Fruit fly (Drosophila melanogaster): ENCODE measurements around the gene brv2.
A peak's percentile ranks its signal among the peaks of the same experiment; 100 is the strongest.

The brv2 gene

DNA sequence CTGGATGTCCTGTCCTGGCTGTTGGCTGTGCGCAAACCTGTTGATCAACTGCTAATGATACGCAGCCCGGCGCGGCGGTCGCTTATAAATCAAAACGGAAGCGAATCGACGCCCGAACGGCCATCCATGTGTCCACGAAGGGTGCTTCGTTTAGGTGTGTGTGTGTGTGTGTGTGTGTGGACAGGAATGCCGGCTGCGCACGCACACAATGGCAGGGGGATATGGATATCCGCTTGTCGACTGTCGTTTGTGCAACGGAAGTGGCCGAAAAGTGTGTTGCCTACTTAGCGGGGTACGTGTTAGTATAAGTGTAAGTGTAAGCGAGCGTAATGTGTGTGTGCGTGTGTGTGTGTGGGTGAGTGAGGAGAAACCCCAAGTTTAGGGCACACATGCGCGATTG lies 5.1 kb upstream of the brv2 start, which contains the start of gene Mip (continued):
- TF ChIP-seq GATAe (GFP tag; conservative IDR thresholded peaks at IDR 0.05), result no peak
- TF ChIP-seq danr (GFP tag; IDR thresholded peaks at IDR 0.05), result no peak
- no peak for TF ChIP-seq CG9876 (GFP tag; optimal IDR thresholded peaks at IDR 0.05)
- TF ChIP-seq cg (GFP tag; optimal IDR thresholded peaks at IDR 0.05), result peak; percentile 41
- TF ChIP-seq CG2199 (GFP tag; IDR thresholded peaks at IDR 0.05), result no peak
- TF ChIP-seq Hsf (GFP tag; optimal IDR thresholded peaks at IDR 0.05), result no peak
- no peak for TF ChIP-seq yki (optimal IDR thresholded peaks at IDR 0.05)
- TF ChIP-seq kay (GFP tag; optimal IDR thresholded peaks at IDR 0.05), result no peak
- no peak for TF ChIP-seq shn (GFP tag; optimal IDR thresholded peaks at IDR 0.05)
- no peak for TF ChIP-seq Hr3 (GFP tag; optimal IDR thresholded peaks at IDR 0.05)
- no peak for TF ChIP-seq Doc2 (GFP tag; IDR thresholded peaks at IDR 0.05)
- TF ChIP-seq pita (GFP tag; optimal IDR thresholded peaks at IDR 0.05), result no peak
- TF ChIP-seq CG18476 (GFP tag; optimal IDR thresholded peaks at IDR 0.05), result no peak
- TF ChIP-seq dmrt99B (tag; optimal IDR thresholded peaks at IDR 0.05), result no peak
- no peak for TF ChIP-seq Myb (GFP tag; optimal IDR thresholded peaks at IDR 0.05)
- TF ChIP-seq CkIIα-i1 (GFP tag; IDR thresholded peaks at IDR 0.05), result no peak
- no peak for TF ChIP-seq mirr (GFP tag; optimal IDR thresholded peaks at IDR 0.05)
- TF ChIP-seq CG9727 (GFP tag; optimal IDR thresholded peaks at IDR 0.05), result no peak
- TF ChIP-seq jumu (GFP tag; optimal IDR thresholded peaks at IDR 0.05), result no peak
- 0 out of 2 replicates have a peak, but pooled peaks have one; percentile 17 for TF ChIP-seq CG10959 (GFP tag; IDR thresholded peaks at IDR 0.05)
- TF ChIP-seq dysf (GFP tag; IDR thresholded peaks at IDR 0.05), result no peak
- no peak for TF ChIP-seq lbe (GFP tag; optimal IDR thresholded peaks at IDR 0.05)
- peak; percentile 67 for TF ChIP-seq ewg (GFP tag; optimal IDR thresholded peaks at IDR 0.05)
- no peak for TF ChIP-seq luna (GFP tag; optimal IDR thresholded peaks at IDR 0.05)
- no peak for TF ChIP-seq Xbp1 (GFP tag; optimal IDR thresholded peaks at IDR 0.05)
- TF ChIP-seq aop (GFP tag; IDR thresholded peaks at IDR 0.05), result no peak
- no peak for TF ChIP-seq CG11456 (GFP tag; IDR thresholded peaks at IDR 0.05)
- TF ChIP-seq Deaf1 (tag; optimal IDR thresholded peaks at IDR 0.05), result peak; percentile 83
- TF ChIP-seq run (tag; optimal IDR thresholded peaks at IDR 0.05), result no peak
- TF ChIP-seq pzg (GFP tag; optimal IDR thresholded peaks at IDR 0.05), result no peak
- no peak for TF ChIP-seq gce (GFP tag; IDR thresholded peaks at IDR 0.05)
- TF ChIP-seq CG10543 (GFP tag; optimal IDR thresholded peaks at IDR 0.05), result no peak
- no peak for TF ChIP-seq Neu2 (GFP tag; optimal IDR thresholded peaks at IDR 0.05; ENCODE audit: borderline replicate concordance)
- TF ChIP-seq Hey (tag; optimal IDR thresholded peaks at IDR 0.05), result peak; percentile 39
- TF ChIP-seq Dfd (GFP tag; optimal IDR thresholded peaks at IDR 0.05), result peak in 1 of 2 experiments; percentile 13
- TF ChIP-seq Mes4 (GFP tag; optimal IDR thresholded peaks at IDR 0.05), result no peak
- no peak for TF ChIP-seq CG3995 (GFP tag; optimal IDR thresholded peaks at IDR 0.05)
- TF ChIP-seq CG5180 (GFP tag; optimal IDR thresholded peaks at IDR 0.05), result no peak
- TF ChIP-seq CG4404 (GFP tag; IDR thresholded peaks at IDR 0.05), result no peak
- no peak for TF ChIP-seq CG14014 (GFP tag; IDR thresholded peaks at IDR 0.05)
- peak; percentile 55 for TF ChIP-seq scrt (GFP tag; optimal IDR thresholded peaks at IDR 0.05)
- no peak for TF ChIP-seq CG12104 (GFP tag; optimal IDR thresholded peaks at IDR 0.05)
- no peak for TF ChIP-seq CG3838 (GFP tag; optimal IDR thresholded peaks at IDR 0.05)
- no peak for TF ChIP-seq CG10274 (GFP tag; optimal IDR thresholded peaks at IDR 0.05)
- no peak for TF ChIP-seq vfl (GFP tag; optimal IDR thresholded peaks at IDR 0.05)
- no peak for TF ChIP-seq CG4617 (GFP tag; optimal IDR thresholded peaks at IDR 0.05; ENCODE audit: borderline replicate concordance)
- TF ChIP-seq CG15479 (GFP tag; optimal IDR thresholded peaks at IDR 0.05), result peak; percentile 77
- TF ChIP-seq ato (GFP tag; IDR thresholded peaks at IDR 0.05; ENCODE audit: partially characterized antibody), result no peak
- TF ChIP-seq hkb (optimal IDR thresholded peaks at IDR 0.05), result no peak
- no peak for TF ChIP-seq hkb (GFP tag; IDR thresholded peaks at IDR 0.05)
- TF ChIP-seq Trl (optimal IDR thresholded peaks at IDR 0.05), result no peak
- TF ChIP-seq Trl (GFP tag; optimal IDR thresholded peaks at IDR 0.05), result no peak
- TF ChIP-seq CG14441 (GFP tag; IDR thresholded peaks at IDR 0.05), result no peak
- no peak for TF ChIP-seq CG11696 (GFP tag; IDR thresholded peaks at IDR 0.05)
